Worm (Caenorhabditis elegans): Measurements from ENCODE around the gene F54C9.7.

F54C9.7 gene

DNA sequence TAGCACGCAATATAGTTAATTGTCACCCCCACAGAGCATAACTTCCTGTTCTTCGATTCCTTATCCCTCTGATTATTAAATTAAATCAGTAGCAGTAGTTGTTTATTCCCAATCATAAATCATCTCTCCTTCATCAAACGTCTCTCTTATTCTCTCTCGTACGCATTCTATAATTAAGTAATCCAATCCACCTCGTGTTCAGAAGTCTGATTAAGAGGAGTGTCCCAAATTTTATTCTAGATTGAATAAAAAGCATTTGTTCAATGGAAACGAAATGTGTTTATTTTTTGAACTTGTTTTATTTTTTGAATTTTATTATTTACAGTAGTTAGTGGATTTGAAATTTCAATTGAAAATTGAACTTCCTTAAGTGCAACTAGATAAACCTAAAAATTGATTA lies 38.2 kb downstream of the F54C9.7 start:
- TF ChIP-seq unc-39 (tag; optimal IDR thresholded peaks at IDR 0.05) (no peak), lsy-2 (tag; optimal IDR thresholded peaks at IDR 0.05) (no peak), ces-1 (GFP tag; optimal IDR thresholded peaks at IDR 0.05) (peak; percentile 65)

DNA sequence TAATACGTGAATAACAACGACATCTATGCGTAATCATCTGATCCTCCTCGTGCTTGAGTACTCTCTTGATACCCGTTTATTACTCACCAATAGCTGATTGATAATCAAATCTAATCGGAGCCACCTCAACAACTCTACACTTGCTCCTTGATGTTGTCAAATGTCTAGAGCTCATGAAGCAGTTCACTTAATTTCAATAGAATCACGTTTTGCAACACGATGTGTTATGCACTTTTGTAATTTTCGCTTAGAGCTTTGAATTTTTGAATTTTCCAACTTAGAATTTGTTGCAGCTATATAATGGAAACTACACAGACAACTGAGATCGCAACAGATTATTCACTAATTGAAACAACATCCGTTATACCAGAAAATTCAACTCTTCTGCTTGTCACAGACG lies 39.3 kb downstream of the F54C9.7 start, which contains the start of gene T22C8.1:
T22C8.1 (plus strand) TSS at position 301 of the 400 bp plus-strand sequence.
- TF ChIP-seq snpc-4 (tag; optimal IDR thresholded peaks at IDR 0.05) = no peak

DNA sequence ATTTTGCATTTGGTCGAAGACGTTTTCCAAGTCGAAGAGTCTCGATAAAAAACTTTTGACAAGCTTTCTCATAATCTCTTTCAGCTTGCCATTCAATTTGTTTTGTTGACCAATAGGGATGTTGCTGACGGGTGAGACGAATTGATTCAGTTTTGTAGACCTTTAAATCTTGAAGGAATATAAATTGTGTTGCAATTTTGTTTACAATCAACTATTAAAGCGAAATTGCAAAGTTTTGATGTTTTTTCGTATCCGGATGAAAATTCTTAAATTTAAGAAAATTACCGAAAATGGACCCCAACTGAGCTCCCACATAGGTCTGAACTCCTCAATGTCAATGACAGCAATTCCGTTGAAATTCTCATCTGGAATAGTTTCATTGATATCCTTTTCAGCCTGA lies 43.0 kb downstream of the F54C9.7 start:
- TF ChIP-seq pha-4 (tag; optimal IDR thresholded peaks at IDR 0.05) = no peak

DNA sequence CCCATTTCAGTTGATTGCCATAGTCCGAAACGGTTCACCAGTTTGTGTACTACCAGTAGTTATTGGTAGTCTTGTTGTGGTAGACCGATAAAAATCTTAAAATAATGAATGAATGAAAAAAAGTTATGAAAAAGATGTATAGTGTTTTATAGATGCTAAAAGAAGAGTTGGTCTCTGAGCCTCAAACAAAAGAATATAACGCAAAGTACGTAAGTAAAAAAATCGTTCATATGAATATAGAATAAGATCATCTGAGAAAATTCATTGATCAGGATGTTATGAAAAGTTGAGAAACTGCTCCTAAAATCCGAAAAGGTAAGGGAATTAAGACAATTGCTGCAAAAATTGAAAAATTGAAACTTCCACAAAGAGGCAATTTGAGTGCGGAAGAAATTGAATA lies 44.4 kb downstream of the F54C9.7 start, which contains the start of gene chhy-1:
chhy-1 (minus strand) TSS at position 101 of the 400 bp plus-strand sequence.
- TF ChIP-seq nhr-76 (tag; optimal IDR thresholded peaks at IDR 0.05) = no peak
- no peak for TF ChIP-seq hlh-1 (tag; optimal IDR thresholded peaks at IDR 0.05)
- no peak for TF ChIP-seq lin-13 (tag; optimal IDR thresholded peaks at IDR 0.05)
- no peak for TF ChIP-seq tbx-8 (GFP tag; optimal IDR thresholded peaks at IDR 0.05)
- TF ChIP-seq M03D4.4 (tag; optimal IDR thresholded peaks at IDR 0.05) = no peak
- no peak for TF ChIP-seq lsy-2 (tag; optimal IDR thresholded peaks at IDR 0.05)
- TF ChIP-seq ztf-11 (tag; optimal IDR thresholded peaks at IDR 0.05) = no peak
- no peak for TF ChIP-seq ceh-39 (tag; optimal IDR thresholded peaks at IDR 0.05)
- no peak for TF ChIP-seq elt-1 (tag; optimal IDR thresholded peaks at IDR 0.05; ENCODE audit: borderline replicate concordance, insufficient read depth)
- TF ChIP-seq blmp-1 (tag; optimal IDR thresholded peaks at IDR 0.05) = no peak
- TF ChIP-seq ces-1 (GFP tag; optimal IDR thresholded peaks at IDR 0.05) = no peak

DNA sequence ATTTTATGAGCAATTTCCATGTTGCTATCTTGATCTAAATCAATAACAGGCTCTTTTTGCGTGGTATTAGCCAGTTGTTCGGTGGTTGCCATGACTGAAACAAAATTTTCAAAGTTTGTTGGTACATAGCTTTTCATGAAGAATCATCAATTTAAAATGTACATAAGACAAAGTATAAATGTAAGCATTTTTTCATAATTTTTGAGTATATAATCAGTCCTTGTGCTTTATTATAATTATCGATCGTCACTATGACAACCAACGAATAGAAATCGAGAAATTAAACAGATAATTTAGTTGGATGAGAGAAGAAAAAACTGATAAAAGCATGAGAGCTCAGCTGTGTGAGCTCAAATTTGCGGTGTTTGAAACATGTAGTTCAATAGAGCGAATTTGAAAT lies 48.7 kb downstream of the F54C9.7 start, which contains the start of gene T22C8.3:
T22C8.3 (minus strand) TSS at position 101 of the 400 bp plus-strand sequence.
- no peak for TF ChIP-seq bed-3 (GFP tag; optimal IDR thresholded peaks at IDR 0.05)
- no peak for TF ChIP-seq ces-1 (GFP tag; optimal IDR thresholded peaks at IDR 0.05)
- TF ChIP-seq mab-5 (tag; optimal IDR thresholded peaks at IDR 0.05) = no peak
- TF ChIP-seq unc-39 (tag; optimal IDR thresholded peaks at IDR 0.05) = no peak
- no peak for TF ChIP-seq zip-8 (tag; optimal IDR thresholded peaks at IDR 0.05)
- no peak for TF ChIP-seq pha-4 (tag; optimal IDR thresholded peaks at IDR 0.05)
- no peak for TF ChIP-seq blmp-1 (tag; optimal IDR thresholded peaks at IDR 0.05)
- TF ChIP-seq ham-2 (GFP tag; optimal IDR thresholded peaks at IDR 0.05) = no peak

DNA sequence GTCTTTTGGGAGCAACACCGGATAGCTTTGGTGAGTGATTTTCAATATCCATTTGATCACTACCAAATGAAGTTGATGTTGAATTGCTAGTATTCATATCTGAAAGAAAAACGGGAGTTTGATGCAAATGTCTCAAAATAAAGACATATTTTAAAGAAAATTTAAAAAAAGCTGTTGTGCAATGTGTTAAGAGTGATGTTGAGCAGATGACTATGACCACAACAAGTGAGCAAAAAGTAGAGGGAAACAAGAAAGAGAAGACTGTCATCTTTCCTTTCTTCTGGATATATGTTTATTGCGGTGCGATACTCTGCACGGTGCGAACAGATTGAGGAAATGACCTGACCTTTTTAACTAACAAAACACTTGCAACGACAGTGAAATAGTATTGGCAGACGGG lies 50.3 kb downstream of the F54C9.7 start, which contains the start of gene T22C8.4:
T22C8.4 (minus strand) TSS at position 101 of the 400 bp plus-strand sequence.
- TF ChIP-seq ceh-39 (tag; optimal IDR thresholded peaks at IDR 0.05) (no peak), nhr-76 (tag; optimal IDR thresholded peaks at IDR 0.05) (no peak), unc-62 (GFP tag; optimal IDR thresholded peaks at IDR 0.05) (no peak)
